Fruit fly (Drosophila melanogaster): Measurements from ENCODE around the gene CG8492.

The CG8492 gene

DNA sequence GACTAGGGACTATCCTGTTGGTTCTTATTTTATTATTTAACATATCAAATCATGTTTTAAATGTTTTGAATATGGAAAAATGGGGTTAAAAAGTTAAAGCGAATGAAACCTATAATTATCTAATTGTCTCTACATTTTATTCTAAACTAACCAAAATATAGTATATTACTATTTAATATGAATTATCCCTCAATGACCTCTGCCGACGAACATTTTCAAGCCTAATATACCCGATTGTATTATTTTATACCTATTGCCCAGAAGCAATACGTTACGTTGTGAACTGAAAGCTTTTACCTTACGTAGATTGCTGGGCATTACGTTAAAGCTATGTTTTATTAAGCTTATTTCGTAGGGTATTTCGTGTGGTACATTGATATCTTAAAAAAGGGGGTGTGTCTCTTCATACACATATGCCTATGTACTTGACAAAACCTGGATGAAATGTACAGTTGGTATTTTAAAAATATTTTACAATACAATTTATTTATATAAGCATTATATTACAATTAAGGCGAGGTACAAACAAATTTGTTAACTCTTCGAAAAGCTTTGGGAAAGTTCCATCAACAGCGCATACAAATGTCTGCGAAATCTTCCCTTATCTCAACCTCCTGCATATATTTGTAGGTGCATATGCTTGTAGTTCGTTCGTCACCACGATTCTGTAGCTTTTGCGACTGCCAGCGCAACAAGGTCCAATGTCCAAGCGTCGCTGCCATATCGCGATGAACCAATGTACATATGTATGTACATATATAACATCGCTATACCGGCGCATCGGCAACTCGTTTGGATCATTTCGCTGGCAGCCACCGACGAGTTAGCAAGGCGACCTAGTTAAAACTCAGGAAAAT is 13.2 kb downstream of the CG8492 start, which contains the start of gene Mcad (continued):
- peak; percentile 90 for TF ChIP-seq Gug (GFP tag; IDR thresholded peaks at IDR 0.05)
- TF ChIP-seq CG8359 (GFP tag; optimal IDR thresholded peaks at IDR 0.05; ENCODE audit: borderline replicate concordance) = peak; percentile 85
- peak; percentile 90 for TF ChIP-seq gsb (GFP tag; IDR thresholded peaks at IDR 0.05)
- TF ChIP-seq ERR (GFP tag; optimal IDR thresholded peaks at IDR 0.05) = peak; percentile 38
- peak; percentile 81 for TF ChIP-seq org-1 (GFP tag; optimal IDR thresholded peaks at IDR 0.05)
- peak; percentile 93 for TF ChIP-seq CG7556 (GFP tag; optimal IDR thresholded peaks at IDR 0.05)
- TF ChIP-seq NfI (GFP tag; optimal IDR thresholded peaks at IDR 0.05) = peak; percentile 84
- no peak for TF ChIP-seq sens-2 (GFP tag; IDR thresholded peaks at IDR 0.05)
- TF ChIP-seq HLHmδ (GFP tag; optimal IDR thresholded peaks at IDR 0.05) = no peak
- TF ChIP-seq CG12236 (GFP tag; optimal IDR thresholded peaks at IDR 0.05) = no peak
- TF ChIP-seq klu (GFP tag; IDR thresholded peaks at IDR 0.05) = peak; percentile 91
- TF ChIP-seq CG31365 (tag; optimal IDR thresholded peaks at IDR 0.05) = peak; percentile 64
- TF ChIP-seq Awh (GFP tag; IDR thresholded peaks at IDR 0.05) = peak; percentile 61
- peak; percentile 90 for TF ChIP-seq Atf6 (GFP tag; IDR thresholded peaks at IDR 0.05)
- no peak for TF ChIP-seq sima (GFP tag; optimal IDR thresholded peaks at IDR 0.05)
- peak; percentile 85 for TF ChIP-seq CG6654 (GFP tag; optimal IDR thresholded peaks at IDR 0.05)
- TF ChIP-seq ase (GFP tag; IDR thresholded peaks at IDR 0.05) = peak; percentile 91
- peak; percentile 75; the same call in 2 of the 3 replicates for TF ChIP-seq Optix (GFP tag; IDR thresholded peaks at IDR 0.05)
- TF ChIP-seq CG15073 (GFP tag; optimal IDR thresholded peaks at IDR 0.05) = peak; percentile 27
- TF ChIP-seq nerfin-2 (GFP tag; IDR thresholded peaks at IDR 0.05; ENCODE audit: partially characterized antibody) = no peak
- peak; percentile 94 for TF ChIP-seq Ets65A (GFP tag)
- peak; percentile 88 for TF ChIP-seq Max (GFP tag; optimal IDR thresholded peaks at IDR 0.05)
- peak; percentile 78 for TF ChIP-seq emc (GFP tag; optimal IDR thresholded peaks at IDR 0.05)
- peak; percentile 27 for TF ChIP-seq TFAM (GFP tag; optimal IDR thresholded peaks at IDR 0.05)
- TF ChIP-seq CG6813 (GFP tag; optimal IDR thresholded peaks at IDR 0.05) = peak; percentile 80
- TF ChIP-seq CG11085 (GFP tag; IDR thresholded peaks at IDR 0.05) = peak; percentile 92
- TF ChIP-seq gem (tag; optimal IDR thresholded peaks at IDR 0.05) = peak; percentile 92
- peak; percentile 72 for TF ChIP-seq Jarid2 (GFP tag; optimal IDR thresholded peaks at IDR 0.05)
- peak; percentile 52 for TF ChIP-seq Dip2 (GFP tag; IDR thresholded peaks at IDR 0.05)
- peak; percentile 82 for TF ChIP-seq CG4328 (GFP tag; optimal IDR thresholded peaks at IDR 0.05)
- peak; percentile 74 for TF ChIP-seq CG12942 (GFP tag; optimal IDR thresholded peaks at IDR 0.05)
- TF ChIP-seq Ada2b (GFP tag; IDR thresholded peaks at IDR 0.05) = peak; percentile 95
- peak; percentile 69; the same call in 2 of the 3 replicates for TF ChIP-seq gce (GFP tag; IDR thresholded peaks at IDR 0.05)
- peak; percentile 45 for TF ChIP-seq CG1603 (tag; optimal IDR thresholded peaks at IDR 0.05)
- peak; percentile 96 for TF ChIP-seq ranshi (GFP tag; IDR thresholded peaks at IDR 0.05)
- TF ChIP-seq CG9609 (GFP tag; optimal IDR thresholded peaks at IDR 0.05) = no peak
- TF ChIP-seq phol (tag; optimal IDR thresholded peaks at IDR 0.05) = peak; percentile 98
- TF ChIP-seq Dref (GFP tag; IDR thresholded peaks at IDR 0.05) = peak; percentile 42; the same call in 1 of the 2 replicates
- peak; percentile 90 for TF ChIP-seq CG15514 (GFP tag; optimal IDR thresholded peaks at IDR 0.05)
- TF ChIP-seq mam (GFP tag; optimal IDR thresholded peaks at IDR 0.05) = peak; percentile 59
- peak; percentile 91 for TF ChIP-seq CG9215 (GFP tag; IDR thresholded peaks at IDR 0.05)
- no peak for TF ChIP-seq CG7745 (tag; optimal IDR thresholded peaks at IDR 0.05)
- peak; percentile 65 for TF ChIP-seq CkIIα-i1 (GFP tag; IDR thresholded peaks at IDR 0.05)
- peak; percentile 55 for TF ChIP-seq gcm2 (GFP tag; optimal IDR thresholded peaks at IDR 0.05)
- TF ChIP-seq CG43689 (GFP tag; IDR thresholded peaks at IDR 0.05) = peak; percentile 79
- peak; percentile 77 for TF ChIP-seq Lim3 (GFP tag; IDR thresholded peaks at IDR 0.05)
- peak; percentile 90 for TF ChIP-seq CG9727 (GFP tag; optimal IDR thresholded peaks at IDR 0.05)
- TF ChIP-seq CG10321 (GFP tag; IDR thresholded peaks at IDR 0.05) = peak; percentile 15; the same call in 1 of the 2 replicates
- peak; percentile 60 for TF ChIP-seq CG14667 (GFP tag; IDR thresholded peaks at IDR 0.05)
- TF ChIP-seq esg (GFP tag; conservative IDR thresholded peaks at IDR 0.05) = peak; percentile 94

Data from whole organism, embryonic.